Worm (Caenorhabditis elegans) whole organism, young adult: ENCODE results near the gene evl-14.
A peak's percentile ranks its signal among the peaks of the same experiment; 100 is the strongest.

Source experiments
- B0261.1 ChIP-seq: sonication (generic microtip); optimal IDR thresholded peaks from 2 replicates; lab custom pipeline; 2016; ENCODE audit warnings: mild to moderate bottlenecking, missing genetic modification characterization, moderate library complexity, missing compliant biosample characterization
- C17E4.6 ChIP-seq: fragments of 200-800 bp; sonication (Bioruptor generic); IDR thresholded peaks from 2 replicates; pipeline ENCODE4 v1.3.6; 2022; ENCODE audit warnings: missing genetic modification reagents, missing genetic modification characterization, missing compliant biosample characterization
- D2030.7 ChIP-seq: fragments of 200-800 bp; sonication (Bioruptor generic); IDR thresholded peaks from 2 replicates; pipeline ENCODE4 v1.3.6; 2022; ENCODE audit warnings: missing genetic modification reagents, missing genetic modification characterization, missing compliant biosample characterization
- F37B4.10 ChIP-seq: fragments of 200-800 bp; sonication (Bioruptor generic); IDR thresholded peaks from 2 replicates; pipeline ENCODE4 v1.3.6; 2022; ENCODE audit warnings: missing genetic modification characterization, missing compliant biosample characterization
- F49E8.2 ChIP-seq: sonication (generic microtip); optimal IDR thresholded peaks from 3 replicates; lab custom pipeline; 2017; ENCODE audit warnings: missing genetic modification characterization, mild to moderate bottlenecking, missing compliant biosample characterization, antibody characterized with exemption, moderate library complexity; ENCODE audit not compliant: insufficient read depth
- F52B5.7 ChIP-seq: sonication (generic microtip); optimal IDR thresholded peaks from 2 replicates; lab custom pipeline; 2016; ENCODE audit warnings: mild to moderate bottlenecking, missing genetic modification characterization, missing compliant biosample characterization
- F57C9.4 ChIP-seq: sonication (generic microtip); optimal IDR thresholded peaks from 2 replicates; lab custom pipeline; 2017; ENCODE audit warnings: mild to moderate bottlenecking, missing genetic modification characterization, missing compliant biosample characterization
- K11D2.4 ChIP-seq: fragments of 200-800 bp; sonication (Bioruptor generic); IDR thresholded peaks from 2 replicates; pipeline ENCODE4 v1.3.6; 2022; ENCODE audit warnings: missing genetic modification reagents, missing genetic modification characterization, missing compliant biosample characterization
- K12H6.12 ChIP-seq: fragments of 200-800 bp; sonication (Bioruptor generic); optimal IDR thresholded peaks from 2 replicates; lab custom pipeline; 2018; ENCODE audit warnings: mild to moderate bottlenecking, missing genetic modification characterization, missing compliant biosample characterization
- T07F8.4 ChIP-seq: sonication (generic microtip); optimal IDR thresholded peaks from 2 replicates; lab custom pipeline; 2016; ENCODE audit warnings: mild to moderate bottlenecking, missing genetic modification characterization, moderate library complexity, missing compliant biosample characterization
- Y53G8AR.9 ChIP-seq: fragments of 200-800 bp; sonication (Bioruptor generic); conservative IDR thresholded peaks from 2 replicates; pipeline ENCODE4 v1.3.6; 2022; ENCODE audit warnings: missing genetic modification reagents, missing genetic modification characterization, missing compliant biosample characterization
- Y67H2A.10 ChIP-seq: fragments of 200-800 bp; sonication (Bioruptor generic); conservative IDR thresholded peaks from 2 replicates; pipeline ENCODE4 v1.3.6; 2022; ENCODE audit warnings: missing genetic modification reagents, missing genetic modification characterization, missing compliant biosample characterization
- Y79H2A.3 ChIP-seq: fragments of 200-800 bp; sonication (Bioruptor generic); conservative IDR thresholded peaks from 2 replicates; pipeline ENCODE4 v1.3.6; 2022; ENCODE audit warnings: missing genetic modification reagents, missing genetic modification characterization, missing compliant biosample characterization
- Y95B8A.8 ChIP-seq: fragments of 200-800 bp; sonication (Bioruptor generic); IDR thresholded peaks from 2 replicates; pipeline ENCODE4 v1.3.6; 2022; ENCODE audit warnings: missing genetic modification reagents, missing genetic modification characterization, missing compliant biosample characterization
- akir-1 ChIP-seq: fragments of 200-800 bp; sonication (Bioruptor generic); optimal IDR thresholded peaks from 2 replicates; lab custom pipeline; 2018; ENCODE audit warnings: mild to moderate bottlenecking, missing genetic modification characterization, moderate library complexity, missing compliant biosample characterization
- ama-1 ChIP-seq, 3 experiments: fragments of 150-350 bp in 1 of 3; sonication (generic microtip) in 2 of 3; optimal IDR thresholded peaks; 2 replicates each; lab custom pipeline; 2014 to 2018; ENCODE audit warnings: missing biosample characterization in 2 of 3, missing genetic modification characterization in 2 of 3, missing genetic modification reagents in 2 of 3
- atf-7 ChIP-seq: sonication (generic microtip); optimal IDR thresholded peaks from 2 replicates; lab custom pipeline; 2017; ENCODE audit warnings: mild to moderate bottlenecking, missing genetic modification characterization, missing compliant biosample characterization
- attf-3 ChIP-seq: fragments of 200-800 bp; sonication (Bioruptor generic); conservative IDR thresholded peaks from 2 replicates; pipeline ENCODE4 v1.3.6; 2022; ENCODE audit warnings: missing genetic modification reagents, missing genetic modification characterization, missing compliant biosample characterization
- attf-5 ChIP-seq: fragments of 200-800 bp; sonication (Bioruptor generic); optimal IDR thresholded peaks from 2 replicates; lab custom pipeline; 2018; ENCODE audit warnings: mild to moderate bottlenecking, missing genetic modification characterization, missing compliant biosample characterization
- attf-6 ChIP-seq: fragments of 200-800 bp; sonication (Bioruptor generic); IDR thresholded peaks from 2 replicates; pipeline ENCODE4 v1.3.6; 2022; ENCODE audit warnings: missing genetic modification reagents, missing genetic modification characterization, missing compliant biosample characterization
- cebp-2 ChIP-seq: fragments of 200-800 bp; sonication (Bioruptor generic); IDR thresholded peaks from 2 replicates; pipeline ENCODE4 v1.3.6; 2022; ENCODE audit warnings: missing genetic modification characterization, missing compliant biosample characterization
- ceh-100 ChIP-seq: fragments of 200-800 bp; sonication (Bioruptor generic); IDR thresholded peaks from 2 replicates; pipeline ENCODE4 v1.3.6; 2022; ENCODE audit warnings: missing genetic modification reagents, missing genetic modification characterization, missing compliant biosample characterization
- ceh-27 ChIP-seq: fragments of 200-800 bp; sonication (Bioruptor generic); optimal IDR thresholded peaks from 2 replicates; lab custom pipeline; 2018; ENCODE audit warnings: mild to moderate bottlenecking, missing genetic modification characterization, moderate library complexity, missing compliant biosample characterization
- ceh-79 ChIP-seq: sonication (generic microtip); optimal IDR thresholded peaks from 2 replicates; lab custom pipeline; 2017; ENCODE audit warnings: mild to moderate bottlenecking, missing genetic modification characterization, missing compliant biosample characterization
- egl-44 ChIP-seq: fragments of 200-800 bp; sonication (Bioruptor generic); IDR thresholded peaks from 2 replicates; pipeline ENCODE4 v1.3.6; 2022; ENCODE audit warnings: missing genetic modification reagents, missing genetic modification characterization, missing compliant biosample characterization
- him-1 ChIP-seq: sonication (generic microtip); optimal IDR thresholded peaks from 2 replicates; lab custom pipeline; 2016; ENCODE audit warnings: missing genotype, missing genetic modification reagents, missing genetic modification characterization, missing compliant biosample characterization
- hlh-12 ChIP-seq: sonication (generic microtip); optimal IDR thresholded peaks from 2 replicates; lab custom pipeline; 2016; ENCODE audit warnings: missing genetic modification characterization, missing compliant biosample characterization
- let-526 ChIP-seq: fragments of 200-800 bp; sonication (Bioruptor generic); IDR thresholded peaks from 2 replicates; pipeline ENCODE4 v1.3.6; 2022; ENCODE audit warnings: missing genetic modification reagents, missing genetic modification characterization, missing compliant biosample characterization
- lin-35 ChIP-seq, 3 experiments: fragments of 150-350 bp in 2 of 3; sonication (generic microtip) in 1 of 3; optimal IDR thresholded peaks; 2 replicates each; lab custom pipeline; 2014 to 2018; ENCODE audit warnings: missing biosample characterization in 3 of 3, missing genetic modification characterization in 3 of 3, missing genetic modification reagents in 3 of 3
- lin-40 ChIP-seq: sonication (generic microtip); optimal IDR thresholded peaks from 2 replicates; lab custom pipeline; 2016; ENCODE audit warnings: missing genetic modification characterization, mild to moderate bottlenecking, missing compliant biosample characterization, missing genotype, missing genetic modification reagents
- lin-54 ChIP-seq: fragments of 200-800 bp; sonication (Bioruptor generic); optimal IDR thresholded peaks from 2 replicates; lab custom pipeline; 2018; ENCODE audit warnings: mild to moderate bottlenecking, missing genetic modification characterization, missing compliant biosample characterization
- lsy-27 ChIP-seq: sonication (generic microtip); optimal IDR thresholded peaks from 2 replicates; lab custom pipeline; 2017; ENCODE audit warnings: missing genetic modification characterization, mild to moderate bottlenecking, missing compliant biosample characterization, antibody characterized with exemption, missing genotype, borderline replicate concordance; ENCODE audit not compliant: insufficient read depth
- mel-28 ChIP-seq: sonication (generic microtip); optimal IDR thresholded peaks from 2 replicates; lab custom pipeline; 2016; ENCODE audit warnings: borderline replicate concordance, mild to moderate bottlenecking, missing genetic modification characterization, missing compliant biosample characterization
- mxl-1 ChIP-seq: sonication (generic microtip); optimal IDR thresholded peaks from 2 replicates; lab custom pipeline; 2016; ENCODE audit warnings: missing genetic modification characterization, missing compliant biosample characterization
- nfyb-1 ChIP-seq: fragments of 200-800 bp; sonication (Bioruptor generic); IDR thresholded peaks from 2 replicates; pipeline ENCODE4 v1.3.6; 2022; ENCODE audit warnings: missing genetic modification reagents, missing genetic modification characterization, missing compliant biosample characterization
- nhr-80 ChIP-seq: sonication (generic microtip); optimal IDR thresholded peaks from 2 replicates; lab custom pipeline; 2016; ENCODE audit warnings: missing genetic modification characterization, missing compliant biosample characterization
- nhr-90 ChIP-seq: sonication (generic microtip); optimal IDR thresholded peaks from 2 replicates; lab custom pipeline; 2016; ENCODE audit warnings: missing genotype, mild to moderate bottlenecking, missing genetic modification characterization, missing compliant biosample characterization
- pha-4 ChIP-seq: fragments of 150-350 bp; sonication (generic microtip); optimal IDR thresholded peaks from 2 replicates; lab custom pipeline; 2014; ENCODE audit warnings: missing biosample characterization, missing genetic modification reagents, missing genetic modification characterization
- rcor-1 ChIP-seq: fragments of 200-800 bp; sonication (Bioruptor generic); IDR thresholded peaks from 2 replicates; pipeline ENCODE4 v1.3.6; 2022; ENCODE audit warnings: missing genetic modification reagents, missing genetic modification characterization, missing compliant biosample characterization
- rec-8 ChIP-seq, 2 experiments: sonication (generic microtip); optimal IDR thresholded peaks; 2 replicates each; lab custom pipeline; 2016; ENCODE audit warnings: mild to moderate bottlenecking in 2 of 2, missing genetic modification characterization in 2 of 2, missing genetic modification reagents in 2 of 2, missing genotype in 2 of 2, missing biosample characterization in 1 of 2, missing compliant biosample characterization in 1 of 2, moderate library complexity in 1 of 2
- sdz-38 ChIP-seq: sonication (generic microtip); optimal IDR thresholded peaks from 2 replicates; lab custom pipeline; 2016; ENCODE audit warnings: missing genotype, missing genetic modification characterization, missing compliant biosample characterization
- snpc-1.1 ChIP-seq: sonication (generic microtip); optimal IDR thresholded peaks from 2 replicates; lab custom pipeline; 2017; ENCODE audit warnings: missing genetic modification characterization, mild to moderate bottlenecking, missing compliant biosample characterization, antibody characterized with exemption, moderate library complexity, missing genotype, missing genetic modification reagents; ENCODE audit not compliant: insufficient read depth
- snpc-1.3 ChIP-seq: sonication (generic microtip); optimal IDR thresholded peaks from 2 replicates; lab custom pipeline; 2017; ENCODE audit warnings: missing genetic modification characterization, mild to moderate bottlenecking, missing compliant biosample characterization, antibody characterized with exemption, moderate library complexity, missing genotype, missing genetic modification reagents; ENCODE audit not compliant: insufficient read depth
- snpc-3.4 ChIP-seq: sonication (generic microtip); optimal IDR thresholded peaks from 2 replicates; lab custom pipeline; 2017; ENCODE audit warnings: missing genetic modification characterization, mild to moderate bottlenecking, missing compliant biosample characterization, antibody characterized with exemption, moderate library complexity, missing genotype, missing genetic modification reagents
- tlf-1 ChIP-seq: fragments of 200-800 bp; sonication (Bioruptor generic); optimal IDR thresholded peaks from 2 replicates; lab custom pipeline; 2018; ENCODE audit warnings: mild to moderate bottlenecking, missing genetic modification characterization, missing compliant biosample characterization
- xnd-1 ChIP-seq: sonication (generic microtip); optimal IDR thresholded peaks from 2 replicates; lab custom pipeline; 2016; ENCODE audit warnings: missing genotype, missing genetic modification reagents, missing genetic modification characterization, missing compliant biosample characterization
- zim-3 ChIP-seq: sonication (generic microtip); optimal IDR thresholded peaks from 2 replicates; lab custom pipeline; 2017; ENCODE audit warnings: mild to moderate bottlenecking, missing genetic modification characterization, moderate library complexity, missing compliant biosample characterization
- ztf-25 ChIP-seq: fragments of 200-800 bp; sonication (Bioruptor generic); IDR thresholded peaks from 2 replicates; pipeline ENCODE4 v1.3.6; 2022; ENCODE audit warnings: missing genetic modification reagents, missing genetic modification characterization, missing compliant biosample characterization

Gene evl-14

DNA sequence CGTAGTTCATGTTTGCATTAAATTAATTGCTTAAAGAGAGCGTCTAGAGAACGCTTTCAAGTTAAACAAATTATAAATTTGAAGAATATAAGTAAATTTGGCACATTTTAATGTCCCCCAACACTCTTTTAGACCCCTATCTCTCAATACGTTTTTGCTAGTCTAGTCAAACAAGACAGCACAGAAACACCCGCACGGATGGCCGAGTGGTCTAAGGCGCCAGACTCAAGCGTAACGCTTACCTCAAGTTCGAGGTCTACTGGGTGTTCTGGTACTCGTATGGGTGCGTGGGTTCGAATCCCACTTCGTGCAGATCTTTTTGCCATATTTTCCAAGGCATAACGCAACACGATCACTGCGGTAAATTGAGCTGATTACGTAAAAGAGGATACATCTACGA, 49.4 kb upstream of the evl-14 start (continued):
- TF ChIP-seq F37B4.10 (no peak), lin-54 (no peak), atf-7 (tag; lab: Kevin White, UChicago) (no peak), akir-1 (no peak), mxl-1 (peak; percentile 45), F52B5.7 (tag; lab: Kevin White, UChicago) (no peak), C17E4.6 (GFP tag; lab: Robert Waterston, UW) (no peak), pha-4 (tag; lab: Kevin White, UChicago) (no peak), F49E8.2 (tag; lab: Kevin White, UChicago) (no peak), cebp-2 (GFP tag; lab: Robert Waterston, UW) (no peak), K11D2.4 (no peak), F57C9.4 (tag; lab: Kevin White, UChicago) (no peak), lin-35 (GFP tag; optimal IDR thresholded peaks at IDR 0.05; lab: Kevin White, UChicago) (no peak), Y53G8AR.9 (GFP tag; lab: Robert Waterston, UW) (no peak), zim-3 (no peak), Y79H2A.3 (GFP tag; lab: Robert Waterston, UW) (no peak), nhr-90 (peak; percentile 54), snpc-1.3 (no peak), mel-28 (tag; lab: Kevin White, UChicago) (no peak), ceh-27 (GFP tag; lab: Kevin White, UChicago) (no peak), hlh-12 (tag; lab: Kevin White, UChicago) (no peak), let-526 (GFP tag; lab: Robert Waterston, UW) (no peak), Y67H2A.10 (GFP tag; lab: Robert Waterston, UW) (no peak), snpc-3.4 (tag; lab: Kevin White, UChicago) (no peak), rcor-1 (GFP tag; lab: Robert Waterston, UW) (0 out of 2 replicates have a peak, but pooled peaks have one; percentile 7), attf-3 (GFP tag; lab: Robert Waterston, UW) (no peak), lin-40 (tag; lab: Kevin White, UChicago) (no peak), D2030.7 (GFP tag; lab: Robert Waterston, UW) (peak; percentile 62), lsy-27 (tag; lab: Kevin White, UChicago) (no peak), K12H6.12 (no peak), B0261.1 (peak; percentile 67), T07F8.4 (tag; lab: Kevin White, UChicago) (peak; percentile 8), snpc-1.1 (tag; lab: Kevin White, UChicago) (no peak), egl-44 (GFP tag; lab: Robert Waterston, UW) (0 out of 2 replicates have a peak, but pooled peaks have one; percentile 35), attf-5 (no peak), attf-6 (GFP tag; lab: Robert Waterston, UW) (no peak), nhr-80 (tag; lab: Kevin White, UChicago) (peak; percentile 4), Y95B8A.8 (GFP tag; lab: Robert Waterston, UW) (no peak), xnd-1 (tag; lab: Kevin White, UChicago) (no peak), nfyb-1 (GFP tag; lab: Robert Waterston, UW) (0 out of 2 replicates have a peak, but pooled peaks have one; percentile 22), tlf-1 (GFP tag; lab: Kevin White, UChicago) (no peak), ama-1 (optimal IDR thresholded peaks at IDR 0.05; lab: Kevin White, UChicago) (no peak), ama-1 (GFP tag; optimal IDR thresholded peaks at IDR 0.05; lab: Kevin White, UChicago) (peak; percentile 12 to 49), sdz-38 (no peak), ceh-79 (tag; lab: Kevin White, UChicago) (no peak), him-1 (tag; lab: Kevin White, UChicago) (peak; percentile 73), ztf-25 (GFP tag; lab: Robert Waterston, UW) (no peak), ceh-100 (no peak), rec-8 (tag; optimal IDR thresholded peaks at IDR 0.05; lab: Kevin White, UChicago) (no peak)
